Fruit fly (Drosophila melanogaster): ENCODE measurements around the gene CG13884.

The CG13884 gene

dm6 chr3L:321495-321894 lies 44.7 kb downstream of the CG13884 start:
- TF ChIP-seq CG34367 (tag; optimal IDR thresholded peaks at IDR 0.05) (no peak), rn (GFP tag; IDR thresholded peaks at IDR 0.05) (no peak), CG13204 (GFP tag; optimal IDR thresholded peaks at IDR 0.05) (no peak), CG9948 (tag; optimal IDR thresholded peaks at IDR 0.05) (no peak), Pif1A (GFP tag; optimal IDR thresholded peaks at IDR 0.05) (no peak)

dm6 chr3L:320798-321197 lies 45.4 kb downstream of the CG13884 start:
- no peak for TF ChIP-seq CG17806 (tag; optimal IDR thresholded peaks at IDR 0.05)
- TF ChIP-seq CG8301 (tag; optimal IDR thresholded peaks at IDR 0.05): no peak
- TF ChIP-seq D1 (tag; optimal IDR thresholded peaks at IDR 0.05): no peak

dm6 chr3L:320010-320337 lies 46.3 kb downstream of the CG13884 start:
- TF ChIP-seq CG9948 (tag; optimal IDR thresholded peaks at IDR 0.05) (no peak), CG8301 (tag; optimal IDR thresholded peaks at IDR 0.05) (no peak), Pif1A (GFP tag; optimal IDR thresholded peaks at IDR 0.05) (no peak), Snoo (tag; optimal IDR thresholded peaks at IDR 0.05) (no peak), D1 (tag; optimal IDR thresholded peaks at IDR 0.05) (no peak), CG32121 (GFP tag; IDR thresholded peaks at IDR 0.05) (no peak), CG13204 (GFP tag; optimal IDR thresholded peaks at IDR 0.05) (no peak), CG34367 (tag; optimal IDR thresholded peaks at IDR 0.05) (no peak), EcR (GFP tag; optimal IDR thresholded peaks at IDR 0.05) (no peak), CG12605 (GFP tag; IDR thresholded peaks at IDR 0.05) (no peak), gl (tag; optimal IDR thresholded peaks at IDR 0.05) (no peak), Ets98B (GFP tag; IDR thresholded peaks at IDR 0.05) (no peak)

- peak; percentile 30 for TF ChIP-seq CG8159 (tag; optimal IDR thresholded peaks at IDR 0.05)
- TF ChIP-seq fd96Ca (GFP tag; IDR thresholded peaks at IDR 0.05): peak; percentile 22; the same call in 1 of the 3 replicates
- TF ChIP-seq EcR (GFP tag; optimal IDR thresholded peaks at IDR 0.05): peak; percentile 63
- 0 out of 2 replicates have a peak, but pooled peaks have one; percentile 14 for TF ChIP-seq CG12605 (GFP tag; IDR thresholded peaks at IDR 0.05)
- TF ChIP-seq D1 (tag; optimal IDR thresholded peaks at IDR 0.05): no peak
- TF ChIP-seq CG4496 (GFP tag; IDR thresholded peaks at IDR 0.05): peak; percentile 74
These were observed 46.9 kb downstream of the CG13884 start, which contains the start of gene fwd for dm6 chr3L:319145-320009. TSS of gene fwd (minus strand) at chr3L:319884.

dm6 chr3L:316784-317183 lies 49.5 kb downstream of the CG13884 start, which contains the start of gene ddbt:
TSS of gene ddbt (plus strand) at chr3L:317084.
- TF ChIP-seq Pif1B (GFP tag; optimal IDR thresholded peaks at IDR 0.05): no peak
- TF ChIP-seq CG12605 (GFP tag; IDR thresholded peaks at IDR 0.05): no peak
- no peak for TF ChIP-seq CG8301 (tag; optimal IDR thresholded peaks at IDR 0.05)
- TF ChIP-seq Pif1A (GFP tag; optimal IDR thresholded peaks at IDR 0.05): no peak
- TF ChIP-seq CG9948 (tag; optimal IDR thresholded peaks at IDR 0.05): no peak
- TF ChIP-seq fd96Ca (GFP tag; IDR thresholded peaks at IDR 0.05): no peak
- TF ChIP-seq CG15710 (tag; optimal IDR thresholded peaks at IDR 0.05): no peak
- no peak for TF ChIP-seq CG32121 (GFP tag; IDR thresholded peaks at IDR 0.05)
- no peak for TF ChIP-seq CG8159 (tag; optimal IDR thresholded peaks at IDR 0.05)
- no peak for TF ChIP-seq D1 (tag; optimal IDR thresholded peaks at IDR 0.05)
- TF ChIP-seq CG10348 (GFP tag; IDR thresholded peaks at IDR 0.05): no peak
- TF ChIP-seq rn (GFP tag; IDR thresholded peaks at IDR 0.05): no peak
- TF ChIP-seq CG17806 (tag; optimal IDR thresholded peaks at IDR 0.05): no peak
- no peak for TF ChIP-seq gl (tag; optimal IDR thresholded peaks at IDR 0.05)
- TF ChIP-seq CG34367 (tag; optimal IDR thresholded peaks at IDR 0.05): no peak
- no peak for TF ChIP-seq Snoo (tag; optimal IDR thresholded peaks at IDR 0.05)
